Fruit fly (Drosophila melanogaster): Measurements from ENCODE around the gene Nep7.

Gene Nep7

DNA sequence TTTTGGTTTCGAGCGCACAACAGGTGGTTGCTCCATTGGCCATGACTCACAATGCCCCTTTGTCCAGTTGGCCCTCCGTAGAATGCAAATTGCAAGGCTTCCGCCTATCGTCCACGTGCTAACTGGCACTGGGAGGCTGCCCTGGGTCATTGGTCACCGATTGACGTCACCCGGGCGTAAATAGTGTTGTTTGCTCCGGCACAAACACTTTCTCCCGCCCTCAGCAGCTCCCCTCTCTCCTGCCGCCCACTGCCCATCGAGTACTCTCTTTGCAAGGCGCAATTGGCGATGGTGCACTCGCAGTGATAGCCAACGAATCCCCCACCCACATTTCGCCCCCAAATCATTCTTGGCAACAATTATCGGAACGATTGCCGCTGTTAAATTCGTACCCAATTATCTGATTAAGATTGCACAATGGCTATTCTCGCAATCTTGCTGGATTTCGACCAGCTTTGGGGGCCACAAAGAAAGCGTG, 27.9 kb upstream of the Nep7 start:
- TF ChIP-seq sv (GFP tag; optimal IDR thresholded peaks at IDR 0.05) (no peak), usp (GFP tag; optimal IDR thresholded peaks at IDR 0.05) (no peak), h (GFP tag; optimal IDR thresholded peaks at IDR 0.05) (peak; percentile 74), OdsH (GFP tag; optimal IDR thresholded peaks at IDR 0.05) (no peak), dmrt93B (GFP tag; optimal IDR thresholded peaks at IDR 0.05) (no peak), woc (GFP tag; optimal IDR thresholded peaks at IDR 0.05) (no peak), Jra (GFP tag; optimal IDR thresholded peaks at IDR 0.05) (no peak), lola (GFP tag; optimal IDR thresholded peaks at IDR 0.05) (no peak), CG9705 (GFP tag; optimal IDR thresholded peaks at IDR 0.05) (no peak), tai (GFP tag; optimal IDR thresholded peaks at IDR 0.05) (no peak), Rel (GFP tag; optimal IDR thresholded peaks at IDR 0.05) (no peak), Rel (tag; optimal IDR thresholded peaks at IDR 0.05) (peak; percentile 24), Hr78 (GFP tag; optimal IDR thresholded peaks at IDR 0.05) (no peak), fru (GFP tag; optimal IDR thresholded peaks at IDR 0.05) (no peak), HLH106 (tag; optimal IDR thresholded peaks at IDR 0.05) (no peak), Myc (optimal IDR thresholded peaks at IDR 0.05) (no peak)

DNA sequence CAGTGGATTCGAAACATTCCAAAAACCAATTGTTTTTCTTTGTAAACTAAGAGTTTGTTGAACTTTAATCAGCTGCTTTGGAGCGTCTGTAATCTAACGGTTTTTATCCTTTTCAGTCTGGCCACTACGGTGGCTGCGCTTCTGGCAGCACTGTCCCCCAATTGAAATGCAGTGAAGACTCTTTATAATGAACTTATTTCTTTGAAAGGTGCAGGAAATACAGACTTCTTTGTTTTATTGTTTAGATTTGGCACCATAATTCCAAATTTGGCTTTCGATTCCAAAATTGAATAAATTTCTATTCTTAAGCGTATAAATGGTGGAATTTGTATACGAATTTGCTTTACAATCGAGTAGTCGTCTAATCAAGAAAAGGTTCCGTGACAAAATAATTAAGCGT, 26.6 kb upstream of the Nep7 start, which contains the start of gene nenya:
nenya (minus strand) TSS at position 35 of the 400 bp plus-strand sequence.
- TF ChIP-seq fru (GFP tag; optimal IDR thresholded peaks at IDR 0.05) (no peak), CG32264 (GFP tag; optimal IDR thresholded peaks at IDR 0.05) (no peak), HLH106 (tag; optimal IDR thresholded peaks at IDR 0.05) (no peak), Dif (GFP tag; optimal IDR thresholded peaks at IDR 0.05; ENCODE audit: partially characterized antibody) (no peak), jim (GFP tag; optimal IDR thresholded peaks at IDR 0.05) (no peak), foxo (GFP tag; optimal IDR thresholded peaks at IDR 0.05) (no peak), Hr83 (GFP tag; optimal IDR thresholded peaks at IDR 0.05; ENCODE audit: poor library complexity, severe bottlenecking) (no peak), psq (GFP tag; optimal IDR thresholded peaks at IDR 0.05) (no peak), rgr (GFP tag; optimal IDR thresholded peaks at IDR 0.05) (no peak), brk (GFP tag; optimal IDR thresholded peaks at IDR 0.05) (no peak), dl (GFP tag; optimal IDR thresholded peaks at IDR 0.05; ENCODE audit: insufficient read depth in 1 of 2, partially characterized antibody in 2 of 2) (no peak), Dfd (GFP tag; optimal IDR thresholded peaks at IDR 0.05) (no peak), sv (GFP tag; optimal IDR thresholded peaks at IDR 0.05) (no peak), Mio (GFP tag; optimal IDR thresholded peaks at IDR 0.05) (no peak), Vsx2 (GFP tag; optimal IDR thresholded peaks at IDR 0.05; ENCODE audit: partially characterized antibody) (no peak)

DNA sequence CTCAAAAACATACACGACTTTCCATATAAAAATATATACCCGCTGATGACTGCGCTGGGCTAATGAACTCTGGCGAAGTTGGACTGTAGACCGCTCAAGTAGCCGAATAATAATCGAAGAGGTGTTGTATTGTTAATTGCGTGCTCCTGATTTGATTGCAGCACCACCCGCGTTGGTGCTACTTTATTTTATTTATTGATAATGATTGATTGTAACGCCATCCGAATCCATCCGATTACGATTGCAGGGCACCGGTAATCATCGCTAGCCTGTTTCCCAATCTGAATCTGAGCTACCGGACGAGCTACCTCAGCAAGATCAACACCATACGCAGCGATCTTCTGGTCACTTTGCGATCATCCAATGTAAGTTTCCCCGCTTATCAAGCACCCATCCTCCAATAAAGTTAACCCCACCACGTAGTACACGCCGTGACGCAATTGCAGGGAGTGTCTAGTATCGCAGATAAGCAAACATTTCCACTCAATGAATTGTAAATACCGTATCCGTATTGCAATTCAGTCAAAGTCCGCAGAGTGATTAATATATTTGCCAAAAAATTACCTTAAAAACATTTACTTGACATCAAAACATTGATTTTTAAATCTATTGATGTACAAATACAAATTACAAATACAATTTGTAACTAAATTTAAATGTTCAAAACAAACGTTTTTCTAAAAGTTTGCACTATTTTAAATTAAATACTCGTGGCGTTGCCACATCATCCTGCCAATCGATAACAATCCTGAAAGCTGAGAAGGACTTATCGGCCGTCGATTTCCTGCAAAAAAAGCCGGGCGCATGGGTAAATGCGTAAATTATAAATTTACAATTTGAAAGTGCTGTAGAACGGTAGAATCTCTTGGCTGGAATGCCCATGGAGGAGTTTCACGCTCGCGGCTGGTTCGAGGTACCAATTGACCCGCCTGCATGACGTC, 25.5 kb upstream of the Nep7 start:
- TF ChIP-seq Hnf4 (GFP tag; optimal IDR thresholded peaks at IDR 0.05) (peak; percentile 61), h (GFP tag; optimal IDR thresholded peaks at IDR 0.05) (peak; percentile 58), Rel (GFP tag; optimal IDR thresholded peaks at IDR 0.05) (no peak), Rel (tag; optimal IDR thresholded peaks at IDR 0.05) (peak; percentile 21), pan (optimal IDR thresholded peaks at IDR 0.05) (no peak)

DNA sequence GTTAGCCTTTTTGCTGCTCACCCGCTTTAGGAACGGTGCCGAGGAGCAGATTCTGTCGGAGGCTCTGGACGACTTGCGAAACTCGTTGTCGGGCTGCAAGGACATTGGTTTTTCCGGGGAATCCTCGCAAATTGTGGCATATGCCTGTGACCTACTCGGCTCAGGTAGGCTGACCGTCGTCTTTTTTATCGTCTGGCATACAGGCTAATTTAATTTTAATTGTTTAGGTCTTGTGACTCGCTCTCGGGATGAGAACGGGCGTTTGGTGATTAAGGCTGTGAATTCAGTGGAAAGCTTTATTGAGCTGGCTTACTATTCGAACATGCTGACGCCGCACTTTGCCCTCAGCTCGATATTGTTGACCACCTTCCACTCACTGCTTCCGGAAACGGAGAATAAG, 23.3 kb upstream of the Nep7 start:
- TF ChIP-seq Abd-B (GFP tag; optimal IDR thresholded peaks at IDR 0.05) (no peak), GATAd (GFP tag; optimal IDR thresholded peaks at IDR 0.05) (no peak), Myc (optimal IDR thresholded peaks at IDR 0.05) (no peak), Dfd (GFP tag; optimal IDR thresholded peaks at IDR 0.05) (no peak), jim (GFP tag; optimal IDR thresholded peaks at IDR 0.05) (no peak), fru (GFP tag; optimal IDR thresholded peaks at IDR 0.05) (no peak), Mio (GFP tag; optimal IDR thresholded peaks at IDR 0.05) (no peak), OdsH (GFP tag; optimal IDR thresholded peaks at IDR 0.05) (no peak), pan (optimal IDR thresholded peaks at IDR 0.05) (no peak), usp (GFP tag; optimal IDR thresholded peaks at IDR 0.05) (no peak), CG9705 (GFP tag; optimal IDR thresholded peaks at IDR 0.05) (no peak), dmrt93B (GFP tag; optimal IDR thresholded peaks at IDR 0.05) (no peak), Hnf4 (GFP tag; optimal IDR thresholded peaks at IDR 0.05) (no peak), brk (GFP tag; optimal IDR thresholded peaks at IDR 0.05) (no peak), CrebA (GFP tag; optimal IDR thresholded peaks at IDR 0.05; ENCODE audit: borderline replicate concordance) (no peak), woc (GFP tag; optimal IDR thresholded peaks at IDR 0.05) (no peak)

All from whole organism, wandering third instar larva.